Worm (Caenorhabditis elegans) whole organism, L4 larva: ENCODE results near the gene Y53G8AR.6.
A peak's percentile ranks its signal among the peaks of the same experiment; 100 is the strongest.

Experiments used
- F37D6.2 ChIP-seq: sonication (generic microtip); optimal IDR thresholded peaks from 2 replicates; lab custom pipeline; 2016; ENCODE audit warnings: mild to moderate bottlenecking, missing genetic modification characterization, missing compliant biosample characterization
- R02D3.7 ChIP-seq: fragments of 150-350 bp; sonication (generic microtip); optimal IDR thresholded peaks from 3 replicates; lab custom pipeline; 2014; ENCODE audit warnings: missing biosample characterization, missing genetic modification characterization
- T26A8.4 ChIP-seq: fragments of 200-800 bp; sonication (Bioruptor generic); IDR thresholded peaks from 2 replicates; pipeline ENCODE4 v1.3.6; 2022; ENCODE audit warnings: missing genetic modification characterization, missing compliant biosample characterization
- Y48G9A.11 ChIP-seq: fragments of 200-800 bp; sonication (Bioruptor generic); IDR thresholded peaks from 2 replicates; pipeline ENCODE4 v1.3.6; 2022; ENCODE audit warnings: missing genetic modification reagents, missing genetic modification characterization, missing compliant biosample characterization
- ZK337.2 ChIP-seq: fragments of 200-800 bp; sonication (Bioruptor generic); IDR thresholded peaks from 2 replicates; pipeline ENCODE4 v1.3.6; 2022; ENCODE audit warnings: missing genetic modification reagents, missing genetic modification characterization, missing compliant biosample characterization
- aly-2 ChIP-seq: sonication (generic microtip); optimal IDR thresholded peaks from 2 replicates; lab custom pipeline; 2018; ENCODE audit warnings: missing biosample characterization, missing genetic modification characterization
- ama-1 ChIP-seq: fragments of 150-350 bp; optimal IDR thresholded peaks from 2 replicates; lab custom pipeline; 2014; ENCODE audit warnings: inconsistent platforms, mixed read lengths
- ceh-20 ChIP-seq: fragments of 200-800 bp; sonication (Bioruptor generic); IDR thresholded peaks from 2 replicates; pipeline ENCODE4 v1.3.6; 2022; ENCODE audit warnings: missing genetic modification reagents, missing genetic modification characterization, missing compliant biosample characterization
- ceh-32 ChIP-seq: sonication (generic microtip); optimal IDR thresholded peaks from 2 replicates; lab custom pipeline; 2016; ENCODE audit warnings: mild to moderate bottlenecking, missing genetic modification characterization, missing compliant biosample characterization; ENCODE audit not compliant: poor library complexity
- ceh-62 ChIP-seq: sonication (generic microtip); optimal IDR thresholded peaks from 2 replicates; lab custom pipeline; 2017; ENCODE audit warnings: missing biosample characterization, missing genetic modification characterization
- ctbp-1 ChIP-seq: fragments of 200-800 bp; sonication (Bioruptor generic); IDR thresholded peaks from 2 replicates; pipeline ENCODE4 v1.3.6; 2022; ENCODE audit warnings: missing genetic modification reagents, missing genetic modification characterization, missing compliant biosample characterization
- daf-8 ChIP-seq: fragments of 200-800 bp; sonication (Bioruptor generic); IDR thresholded peaks from 2 replicates; pipeline ENCODE4 v1.3.6; 2022; ENCODE audit warnings: missing genetic modification characterization, missing compliant biosample characterization
- dmd-8 ChIP-seq: fragments of 200-800 bp; sonication (Bioruptor generic); IDR thresholded peaks from 2 replicates; pipeline ENCODE4 v1.3.6; 2022; ENCODE audit warnings: missing genetic modification characterization, missing compliant biosample characterization
- dpl-1 ChIP-seq: fragments of 150-350 bp; optimal IDR thresholded peaks from 2 replicates; lab custom pipeline; 2014; ENCODE audit warnings: missing biosample characterization, missing genetic modification reagents, missing genetic modification characterization
- fkh-10 ChIP-seq: fragments of 150-350 bp; optimal IDR thresholded peaks from 2 replicates; lab custom pipeline; 2014; ENCODE audit warnings: missing biosample characterization, missing genetic modification reagents, missing genetic modification characterization
- hif-1 ChIP-seq, 2 experiments: sonication (generic microtip); optimal IDR thresholded peaks; 2 replicates each; lab custom pipeline; 2016 to 2017; ENCODE audit warnings: missing compliant biosample characterization in 2 of 2, missing genetic modification characterization in 2 of 2, missing genetic modification reagents in 2 of 2, missing genotype in 2 of 2, mild to moderate bottlenecking in 1 of 2
- hmg-1.1 ChIP-seq: fragments of 200-800 bp; sonication (Bioruptor generic); IDR thresholded peaks from 2 replicates; pipeline ENCODE4 v1.3.6; 2022; ENCODE audit warnings: missing genetic modification reagents, missing genetic modification characterization, missing compliant biosample characterization
- lin-15B ChIP-seq: fragments of 150-350 bp; sonication (generic microtip); optimal IDR thresholded peaks from 3 replicates; lab custom pipeline; 2014; ENCODE audit warnings: missing biosample characterization, missing genetic modification characterization
- lin-29 ChIP-seq: fragments of 200-800 bp; sonication (Bioruptor generic); IDR thresholded peaks from 2 replicates; pipeline ENCODE4 v1.3.6; 2022; ENCODE audit warnings: missing genetic modification reagents, missing genetic modification characterization, missing compliant biosample characterization
- lin-39 ChIP-seq: fragments of 150-350 bp; optimal IDR thresholded peaks from 2 replicates; lab custom pipeline; 2014; ENCODE audit warnings: missing biosample characterization, missing genetic modification reagents, missing genetic modification characterization
- nhr-111 ChIP-seq: fragments of 200-800 bp; sonication (Bioruptor generic); optimal IDR thresholded peaks from 2 replicates; lab custom pipeline; 2018; ENCODE audit warnings: mild to moderate bottlenecking, missing genetic modification characterization, missing compliant biosample characterization
- nhr-28 ChIP-seq: fragments of 150-350 bp; optimal IDR thresholded peaks from 2 replicates; lab custom pipeline; 2014; ENCODE audit warnings: missing biosample characterization, missing genetic modification characterization
- nhr-42 ChIP-seq: fragments of 200-800 bp; sonication (Bioruptor generic); IDR thresholded peaks from 2 replicates; pipeline ENCODE4 v1.3.6; 2022; ENCODE audit warnings: missing genetic modification characterization, missing compliant biosample characterization
- pha-4 ChIP-seq, 2 experiments: fragments of 150-350 bp in 1 of 2; fragments of 200-800 bp in 1 of 2; sonication (Bioruptor generic) in 1 of 2; IDR thresholded peaks in 1 of 2; optimal IDR thresholded peaks in 1 of 2; 2 replicates each; pipeline versions ENCODE4 v1.3.6 to Lab custom; 2014 to 2022; ENCODE audit warnings: missing genetic modification characterization in 2 of 2, missing genetic modification reagents in 2 of 2, missing biosample characterization in 1 of 2, missing compliant biosample characterization in 1 of 2
- pqm-1 ChIP-seq: sonication (generic microtip); optimal IDR thresholded peaks from 2 replicates; lab custom pipeline; 2017; ENCODE audit warnings: missing biosample characterization, missing genetic modification characterization
- set-16 ChIP-seq: fragments of 200-800 bp; sonication (Bioruptor generic); IDR thresholded peaks from 2 replicates; pipeline ENCODE4 v1.3.6; 2022; ENCODE audit warnings: missing genetic modification reagents, missing genetic modification characterization, missing compliant biosample characterization
- unc-130 ChIP-seq: sonication (generic microtip); optimal IDR thresholded peaks from 2 replicates; lab custom pipeline; 2016; ENCODE audit warnings: missing genetic modification reagents, missing genetic modification characterization, missing compliant biosample characterization
- unc-62 ChIP-seq, 3 experiments: fragments of 150-350 bp in 1 of 3; sonication (generic microtip); optimal IDR thresholded peaks in 2 of 3; peaks in 1 of 3; 1 replicate in 1 of 3; 2 replicates in 2 of 3; lab custom pipeline; 2014 to 2017; ENCODE audit warnings: missing biosample characterization in 3 of 3, missing genetic modification characterization in 3 of 3, missing genetic modification reagents in 3 of 3, missing genotype in 1 of 3
- zag-1 ChIP-seq: fragments of 150-350 bp; optimal IDR thresholded peaks from 2 replicates; lab custom pipeline; 2014; ENCODE audit warnings: missing biosample characterization, missing genetic modification characterization
- zfp-2 ChIP-seq: sonication (generic microtip); optimal IDR thresholded peaks from 2 replicates; lab custom pipeline; 2016; ENCODE audit warnings: mild to moderate bottlenecking, missing genetic modification characterization, missing compliant biosample characterization
- zip-2 ChIP-seq: fragments of 150-350 bp; optimal IDR thresholded peaks from 2 replicates; lab custom pipeline; 2014; ENCODE audit warnings: missing biosample characterization, missing genetic modification characterization
- ztf-11 ChIP-seq: fragments of 150-350 bp; optimal IDR thresholded peaks from 2 replicates; lab custom pipeline; 2014; ENCODE audit warnings: missing biosample characterization, missing genetic modification characterization

The Y53G8AR.6 gene

DNA sequence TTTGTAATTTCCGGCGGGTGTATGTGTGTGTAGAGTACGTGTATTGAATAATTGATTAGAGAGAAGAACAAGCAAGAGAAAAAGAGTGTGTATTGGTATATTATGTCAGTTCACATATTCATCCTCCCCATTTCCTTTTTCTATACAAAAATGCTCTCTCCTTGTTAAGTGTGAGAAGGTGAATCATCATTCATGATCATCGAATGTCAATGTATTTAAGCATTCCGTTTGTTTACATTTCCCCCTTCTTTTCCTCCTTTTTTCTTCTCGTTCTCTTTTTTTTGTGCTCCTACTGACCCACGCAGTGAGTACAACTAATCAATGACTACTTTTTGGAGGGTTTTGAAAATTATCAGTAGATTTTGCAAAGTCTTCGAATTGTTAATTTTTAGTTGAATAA, 48.9 kb downstream of the Y53G8AR.6 start (continued):
- TF ChIP-seq zfp-2 (no peak), F37D6.2 (tag; lab: Kevin White, UChicago) (no peak), unc-62 (GFP tag; optimal IDR thresholded peaks at IDR 0.05 in 1 of 2; lab: Kevin White, UChicago) (no peak), unc-62 (tag; optimal IDR thresholded peaks at IDR 0.05; lab: Kevin White, UChicago) (no peak), ceh-62 (tag; lab: Kevin White, UChicago) (no peak), hif-1 (tag; optimal IDR thresholded peaks at IDR 0.05; lab: Kevin White, UChicago) (no peak), lin-39 (tag; lab: Kevin White, UChicago) (no peak), pqm-1 (tag; lab: Kevin White, UChicago) (peak; percentile 79), daf-8 (GFP tag; lab: Robert Waterston, UW) (no peak), nhr-28 (no peak), lin-29 (GFP tag; lab: Robert Waterston, UW) (no peak), ama-1 (lab: Kevin White, UChicago) (no peak), fkh-10 (GFP tag; lab: Kevin White, UChicago) (no peak), ceh-20 (no peak), T26A8.4 (GFP tag; lab: Robert Waterston, UW) (no peak), dmd-8 (no peak), aly-2 (tag; lab: Kevin White, UChicago) (no peak), pha-4 (GFP tag; IDR thresholded peaks at IDR 0.05; lab: Robert Waterston, UW) (no peak), pha-4 (tag; optimal IDR thresholded peaks at IDR 0.05; lab: Kevin White, UChicago) (peak; percentile 94), dpl-1 (no peak)
- TF ChIP-seq, all 104 proteins: peak for 7

DNA sequence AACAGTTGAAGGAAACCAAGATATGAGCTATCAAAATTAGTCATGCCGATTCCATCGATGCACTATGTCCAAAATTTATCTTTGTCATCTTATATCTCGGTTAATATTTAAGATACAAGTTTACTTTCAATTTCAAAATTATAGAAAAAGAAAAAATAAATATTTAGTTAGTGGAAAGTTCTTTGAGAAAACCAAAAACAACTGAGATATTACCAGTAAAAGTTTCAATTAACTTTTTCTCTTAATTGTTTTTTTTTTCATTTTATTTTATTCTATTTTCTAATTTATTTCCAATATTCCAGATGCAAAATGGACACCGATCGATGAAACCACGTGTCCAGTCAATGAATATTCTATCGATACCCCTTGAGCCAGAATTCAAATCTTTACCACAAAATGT, 50.0 kb downstream of the Y53G8AR.6 start, which contains the start of gene gei-1:
gei-1 (plus strand) TSS at position 301 of the 400 bp plus-strand sequence.
- no peak for TF ChIP-seq nhr-42 (GFP tag; lab: Robert Waterston, UW)
- no peak for TF ChIP-seq unc-130 (GFP tag; lab: Kevin White, UChicago)
- no peak for TF ChIP-seq R02D3.7 (tag; lab: Kevin White, UChicago)
- no peak for TF ChIP-seq ztf-11
- TF ChIP-seq lin-29 (GFP tag; lab: Robert Waterston, UW): no peak
- TF ChIP-seq zip-2 (tag; lab: Kevin White, UChicago): no peak
- TF ChIP-seq hmg-1.1: no peak
- TF ChIP-seq Y48G9A.11 (GFP tag; lab: Robert Waterston, UW): no peak
- no peak for TF ChIP-seq ceh-32 (tag; lab: Kevin White, UChicago)

DNA sequence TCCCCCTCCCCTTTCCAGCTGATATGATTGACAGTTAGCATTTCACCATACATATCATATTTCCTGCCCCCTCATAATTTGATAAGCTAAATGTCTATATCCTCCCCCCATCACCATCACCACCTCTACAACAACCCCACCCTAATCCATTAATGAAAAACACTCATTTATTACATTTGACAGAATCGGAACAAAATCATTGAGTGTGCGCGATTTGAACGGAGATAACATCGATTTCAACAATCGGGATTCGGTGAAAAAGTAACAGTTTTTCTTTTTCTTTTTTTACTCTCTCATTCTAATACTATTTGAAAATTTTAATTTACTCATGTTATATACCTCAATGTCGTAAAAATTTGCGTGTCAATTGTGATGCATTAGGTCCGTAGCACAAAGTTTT, 51.3 kb downstream of the Y53G8AR.6 start:
- TF ChIP-seq set-16 (GFP tag; lab: Robert Waterston, UW) (no peak), ZK337.2 (GFP tag; lab: Robert Waterston, UW) (no peak), nhr-111 (GFP tag; lab: Kevin White, UChicago) (no peak), nhr-42 (GFP tag; lab: Robert Waterston, UW) (no peak), dpl-1 (no peak)

DNA sequence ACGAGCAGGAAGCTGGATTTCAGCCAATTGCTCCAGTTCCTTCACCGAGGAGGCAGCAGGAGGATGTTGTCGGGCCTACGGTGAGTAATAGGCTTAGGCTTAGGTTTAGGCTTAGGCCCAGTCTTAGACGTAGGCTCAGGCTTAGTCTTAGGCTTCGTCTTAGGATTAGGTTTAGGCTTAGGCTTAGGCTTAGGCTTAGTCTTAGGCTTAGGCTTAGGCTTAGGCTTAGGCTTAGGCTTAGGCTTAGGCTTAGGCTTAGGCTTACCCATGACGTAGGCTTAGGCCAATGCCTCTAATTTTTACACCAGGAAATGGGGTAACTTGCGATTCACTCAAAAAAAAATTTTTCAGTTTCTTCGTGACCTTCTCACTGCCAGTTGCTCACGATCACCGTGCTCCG, 52.1 kb downstream of the Y53G8AR.6 start:
- TF ChIP-seq zag-1 (tag; lab: Kevin White, UChicago): no peak
- no peak for TF ChIP-seq lin-15B
- no peak for TF ChIP-seq ctbp-1 (GFP tag; lab: Robert Waterston, UW)
- TF ChIP-seq, all 104 proteins: peak for 0
